Fruit fly (Drosophila melanogaster): ENCODE measurements around the gene sad.

The sad gene

DNA sequence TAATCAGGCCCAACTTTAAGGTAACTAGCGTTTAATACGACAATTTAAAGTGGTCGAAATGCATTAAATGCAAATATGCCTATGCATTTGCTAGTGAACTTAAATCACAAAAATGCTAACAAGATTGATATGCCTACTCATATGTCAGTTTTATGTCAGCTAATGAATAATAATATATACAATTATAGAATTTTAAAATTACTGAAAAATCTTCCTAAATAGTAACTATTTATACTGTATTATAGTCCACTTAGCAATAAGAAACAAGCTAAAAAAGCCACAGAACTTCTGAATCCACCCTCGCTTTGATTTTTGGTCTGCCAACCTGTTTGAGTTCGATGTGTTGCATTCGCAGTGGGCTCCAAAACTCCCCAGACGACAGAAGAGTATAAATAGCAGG, 7.4 kb upstream of the sad start:
- no peak for TF ChIP-seq CG17801 (GFP tag; optimal IDR thresholded peaks at IDR 0.05; ENCODE audit: partially characterized antibody)

DNA sequence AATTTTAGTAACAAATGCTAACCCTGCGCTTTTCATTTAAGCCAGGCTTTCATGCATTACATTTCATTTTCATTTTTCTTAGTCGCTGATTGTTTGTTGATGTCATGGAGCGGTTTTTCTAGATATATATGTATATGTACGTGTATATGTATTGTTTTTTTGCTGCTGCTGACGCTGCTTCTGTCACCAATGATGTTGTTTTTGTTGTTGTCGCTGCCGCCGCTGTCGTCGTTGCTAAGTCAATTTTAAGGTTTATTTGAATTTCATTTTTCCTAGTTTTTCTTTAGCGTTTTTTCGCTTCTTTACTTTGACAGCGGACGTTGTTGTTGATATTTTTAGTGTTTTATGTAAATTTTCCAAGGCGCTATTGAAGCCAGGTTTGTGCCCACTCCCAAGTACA, 6.9 kb upstream of the sad start:
- TF ChIP-seq CG17801 (GFP tag; optimal IDR thresholded peaks at IDR 0.05; ENCODE audit: partially characterized antibody): no peak

DNA sequence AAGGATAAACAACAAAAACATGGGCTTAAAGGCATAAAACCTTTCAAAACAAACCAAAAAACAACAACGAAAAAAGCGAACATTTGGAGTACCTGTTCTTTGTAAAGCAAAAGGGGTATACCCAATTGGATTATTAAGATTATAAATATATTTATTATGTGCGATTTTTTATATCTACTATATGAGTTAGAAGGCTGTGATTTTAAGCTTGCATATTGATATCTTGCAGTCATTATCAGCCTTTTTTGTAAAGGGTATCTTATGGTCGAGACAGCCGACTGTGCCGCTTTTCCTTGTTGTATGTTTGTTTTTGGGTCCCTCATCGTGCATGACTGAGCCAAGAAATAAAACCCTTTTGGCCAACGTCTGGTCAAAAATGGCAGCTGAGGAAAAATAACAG, 4.3 kb upstream of the sad start:
- no peak for TF ChIP-seq CG17801 (GFP tag; optimal IDR thresholded peaks at IDR 0.05; ENCODE audit: partially characterized antibody)

DNA sequence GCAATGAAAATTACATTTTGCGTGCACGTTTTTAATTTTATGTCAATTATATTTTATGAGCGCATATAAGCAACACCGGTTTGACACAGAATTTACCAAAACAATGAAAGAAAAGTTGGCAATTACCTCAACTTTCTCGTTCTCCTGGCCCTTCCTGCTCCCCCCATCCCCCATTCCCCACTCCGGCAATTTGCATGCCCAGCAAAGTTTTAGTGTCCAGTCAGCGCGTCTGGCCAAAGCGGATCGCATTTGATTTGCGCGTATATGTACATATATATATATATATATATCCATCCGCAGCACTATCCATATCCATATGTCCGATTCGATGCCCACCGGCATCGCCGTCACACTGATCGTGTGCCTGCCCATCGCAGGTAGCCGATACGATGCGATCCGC, 285 bp upstream of the sad start:
- TF ChIP-seq CG17801 (GFP tag; optimal IDR thresholded peaks at IDR 0.05; ENCODE audit: partially characterized antibody): peak; percentile 10

DNA sequence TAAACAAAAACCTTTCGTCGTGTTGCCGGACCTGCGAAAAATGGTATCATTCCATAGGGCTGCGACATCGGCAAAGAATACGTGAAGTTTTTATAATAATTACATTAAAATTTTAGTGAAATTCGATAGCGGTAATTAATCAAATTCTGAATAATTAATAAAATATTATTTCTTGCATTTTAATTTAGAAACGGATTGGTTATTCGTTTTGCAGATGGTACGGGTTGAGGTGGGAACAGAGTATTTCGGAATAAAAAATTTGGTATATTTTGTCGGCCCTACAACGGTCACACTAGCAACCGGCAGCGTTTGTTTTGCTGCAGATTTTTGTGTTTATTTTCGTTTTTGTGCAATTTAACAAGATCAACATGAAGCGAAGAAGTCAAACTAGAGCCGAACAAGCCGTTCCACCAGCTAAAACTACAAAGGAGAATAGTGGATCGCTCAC, 5.5 kb downstream of the sad start, which contains the start of the genes CG6962 and CG31368:
Gene CG6962 (minus strand): TSS at position 29 of the 448 bp plus-strand sequence.
Gene CG31368 (plus strand): TSS at position 285 of the 448 bp plus-strand sequence.
- peak; percentile 60 for TF ChIP-seq CG17801 (GFP tag; optimal IDR thresholded peaks at IDR 0.05; ENCODE audit: partially characterized antibody)

DNA sequence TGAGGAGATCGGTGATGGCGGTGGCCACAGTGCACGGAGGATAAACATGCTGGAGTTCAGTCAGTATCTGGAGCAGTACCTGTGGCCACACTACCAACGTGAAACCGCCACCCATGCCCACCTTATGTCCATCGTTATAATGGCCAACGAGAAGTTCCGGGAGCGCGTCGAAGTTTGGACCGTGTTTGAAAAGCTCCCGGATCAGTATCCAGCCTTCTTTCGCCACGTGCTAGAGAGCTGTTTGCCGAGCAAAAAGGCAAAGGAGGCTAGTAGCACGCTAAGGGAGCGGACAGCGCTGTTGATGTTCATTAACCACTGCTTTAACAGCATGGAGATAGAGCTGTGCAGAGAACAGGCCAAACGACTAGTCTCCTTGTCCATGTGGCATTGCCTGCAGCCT, 6.1 kb downstream of the sad start:
- no peak for TF ChIP-seq CG17801 (GFP tag; optimal IDR thresholded peaks at IDR 0.05; ENCODE audit: partially characterized antibody)

DNA sequence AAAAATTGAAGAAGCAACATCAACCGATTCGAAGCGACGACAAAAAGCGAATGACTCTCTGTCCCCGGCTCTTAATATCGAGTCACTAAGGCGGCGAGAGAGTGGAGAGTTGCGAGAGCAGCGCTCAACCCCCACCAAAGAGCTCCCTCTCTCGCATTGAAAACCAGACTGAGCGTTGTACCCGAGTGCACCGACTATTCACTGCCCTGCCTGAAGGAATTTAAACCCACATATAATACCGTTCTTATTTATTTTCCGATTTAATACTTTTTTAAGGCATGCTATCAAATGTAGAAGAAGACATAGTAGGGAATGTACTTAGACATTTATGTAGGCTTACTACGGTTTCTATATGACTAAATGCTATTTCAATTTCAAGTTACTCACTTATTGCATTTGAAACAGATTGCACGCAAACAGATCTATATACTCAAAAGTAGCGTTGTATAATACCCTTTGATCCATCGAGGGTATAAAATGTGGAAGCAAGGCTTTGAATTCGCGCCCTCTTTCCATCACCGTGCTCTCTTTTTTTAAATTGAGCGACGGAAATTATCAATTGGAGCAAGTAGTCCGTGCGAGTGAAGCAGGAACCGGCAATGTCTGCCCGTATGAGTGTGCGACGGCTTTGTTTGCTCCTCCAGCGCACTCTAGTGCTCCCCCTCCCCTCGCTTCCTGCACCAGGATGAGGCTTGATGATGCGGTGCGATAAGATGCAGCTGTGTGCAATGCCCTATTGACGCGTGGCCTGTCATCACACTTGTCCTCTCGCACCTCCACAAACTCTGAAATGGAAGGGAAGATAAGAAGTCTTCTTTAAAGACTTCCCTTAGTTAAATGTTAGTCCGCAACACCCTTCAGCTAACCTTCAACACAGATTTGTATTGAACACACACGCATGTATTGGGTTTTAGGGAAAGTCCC, 10.3 kb downstream of the sad start, which contains the start of gene mthl5:
Gene mthl5 (minus strand): TSS at position 55 of the 924 bp plus-strand sequence.
- peak; percentile 59 for TF ChIP-seq CG17801 (GFP tag; optimal IDR thresholded peaks at IDR 0.05; ENCODE audit: partially characterized antibody)

DNA sequence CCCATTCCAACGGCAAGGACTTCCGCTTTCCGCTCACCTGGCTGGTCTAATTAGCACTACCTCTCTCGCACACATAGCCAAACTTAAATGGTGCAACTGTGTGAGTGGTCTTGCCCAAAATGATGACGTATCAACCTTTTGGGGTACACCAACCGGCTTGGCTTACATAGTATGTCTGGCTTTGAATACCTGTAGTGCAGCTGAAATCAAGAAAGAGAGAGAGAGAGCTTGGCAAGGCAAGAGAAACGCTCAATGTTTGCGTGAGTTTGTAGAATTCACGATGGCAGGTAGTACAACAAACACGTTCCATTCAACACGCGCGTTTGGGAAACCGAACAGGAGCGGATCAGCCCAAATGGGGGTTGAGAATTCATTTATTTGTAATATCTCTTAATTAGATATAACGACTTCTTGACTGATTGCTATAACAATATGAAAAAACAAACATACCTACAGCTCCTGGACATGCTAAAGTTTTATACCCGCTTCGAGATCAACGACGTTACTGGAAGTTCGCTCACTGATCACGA, 11.1 kb downstream of the sad start:
- peak; percentile 17 for TF ChIP-seq CG17801 (GFP tag; optimal IDR thresholded peaks at IDR 0.05; ENCODE audit: partially characterized antibody)

DNA sequence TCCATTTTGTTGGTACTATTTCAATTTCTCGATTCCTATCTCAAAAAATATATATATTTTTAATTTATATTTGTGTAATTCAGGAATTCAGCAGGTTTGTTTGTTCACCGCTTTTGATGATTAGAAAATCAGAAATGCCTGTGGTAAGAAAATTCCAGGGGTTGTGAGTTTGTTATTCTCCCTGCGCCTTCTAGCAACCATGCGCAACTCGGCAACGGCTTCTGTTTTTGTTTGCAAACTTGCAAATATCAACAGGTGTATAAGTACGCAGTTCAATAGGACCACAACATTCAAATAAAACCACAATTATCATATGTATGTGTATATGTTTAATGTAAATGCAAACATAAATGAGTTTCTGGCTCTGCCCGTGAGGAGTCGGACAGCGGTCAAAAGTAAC, 16.2 kb downstream of the sad start, which contains the start of gene Dnali1:
Gene Dnali1 (minus strand): TSS at position 101 of the 400 bp plus-strand sequence.
- TF ChIP-seq CG17801 (GFP tag; optimal IDR thresholded peaks at IDR 0.05; ENCODE audit: partially characterized antibody): no peak

DNA sequence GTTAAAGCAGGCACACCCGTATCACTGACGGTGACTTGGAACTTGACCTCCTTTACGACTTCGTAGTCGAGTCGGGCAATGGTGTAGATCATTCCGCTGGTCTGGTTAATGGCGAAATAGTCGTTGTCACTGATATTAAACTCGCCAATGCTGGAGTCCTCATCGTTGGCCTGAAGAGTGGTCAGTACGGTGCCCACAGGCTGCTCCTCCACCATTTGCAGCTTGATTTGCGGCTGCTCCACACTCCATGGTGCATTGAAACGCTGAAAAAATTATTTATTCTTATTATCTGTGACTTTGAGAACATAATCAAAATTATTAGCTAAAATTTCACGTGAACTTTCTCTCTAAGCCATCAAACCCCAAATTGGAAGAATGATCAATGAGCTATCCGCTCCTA, 20.2 kb downstream of the sad start, which contains the start of gene CG34307:
Gene CG34307 (plus strand): TSS at position 301 of the 400 bp plus-strand sequence.
- TF ChIP-seq CG17801 (GFP tag; optimal IDR thresholded peaks at IDR 0.05; ENCODE audit: partially characterized antibody): no peak

DNA sequence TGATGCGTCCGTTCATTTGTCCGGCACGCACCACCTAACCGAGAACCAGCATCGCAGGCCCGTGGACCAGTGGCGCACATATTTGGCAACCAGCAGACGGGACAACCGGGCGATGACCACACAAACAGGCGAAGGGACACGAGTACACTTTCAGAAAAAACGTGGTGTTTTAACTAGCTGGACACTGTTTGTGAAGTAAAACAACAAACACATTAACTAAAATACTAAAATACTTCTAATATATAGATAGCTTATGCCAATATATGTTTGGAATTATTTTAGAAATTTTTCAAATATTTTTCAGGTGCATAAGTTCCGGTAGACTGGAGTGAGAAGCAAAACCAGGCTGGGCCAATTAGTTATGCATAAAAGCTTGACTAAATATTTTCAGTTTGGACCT, 25.9 kb downstream of the sad start:
- no peak for TF ChIP-seq CG17801 (GFP tag; optimal IDR thresholded peaks at IDR 0.05; ENCODE audit: partially characterized antibody)

DNA sequence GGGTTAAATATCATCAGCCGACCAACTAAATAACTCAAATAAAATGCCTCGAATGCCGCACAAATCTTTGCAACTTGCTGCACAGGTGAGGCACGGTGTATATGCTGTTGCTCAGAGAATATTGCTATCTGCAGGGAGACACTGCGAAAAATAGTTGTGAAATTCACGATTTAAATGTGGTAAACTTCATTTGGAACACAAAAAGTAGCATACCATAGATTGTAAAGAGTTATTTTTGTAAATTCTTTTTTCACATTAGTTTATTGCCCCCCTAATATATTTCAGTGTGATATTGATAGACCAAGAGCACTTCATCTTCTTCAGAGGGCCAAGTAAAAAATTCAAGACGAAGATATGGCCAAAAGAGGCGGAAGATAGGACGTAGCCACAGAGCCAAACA, 43.6 kb downstream of the sad start:
- TF ChIP-seq CG17801 (GFP tag; optimal IDR thresholded peaks at IDR 0.05; ENCODE audit: partially characterized antibody): no peak
